Worm (Caenorhabditis elegans): Measurements from ENCODE around the gene srh-199.

Gene srh-199

ce11 chrV:1788157-1788556 lies 36.8 kb upstream of the srh-199 start, which contains the start of gene F36H9.2:
TSS of gene F36H9.2 (plus strand) at chrV:1788457.
- TF ChIP-seq ceh-91 (GFP tag; IDR thresholded peaks at IDR 0.05): no peak
- TF ChIP-seq F49E8.2 (tag; optimal IDR thresholded peaks at IDR 0.05; ENCODE audit: insufficient read depth): no peak
- no peak for TF ChIP-seq ceh-58 (GFP tag; IDR thresholded peaks at IDR 0.05)
- TF ChIP-seq F22D6.2 (tag; optimal IDR thresholded peaks at IDR 0.05): no peak
- TF ChIP-seq Y67H2A.10 (GFP tag; conservative IDR thresholded peaks at IDR 0.05): no peak
- TF ChIP-seq lin-26 (GFP tag; IDR thresholded peaks at IDR 0.05): no peak
- no peak for TF ChIP-seq tlf-1 (GFP tag; optimal IDR thresholded peaks at IDR 0.05)
- TF ChIP-seq snpc-1.3 (tag; optimal IDR thresholded peaks at IDR 0.05; ENCODE audit: insufficient read depth): no peak
- TF ChIP-seq D2030.7 (GFP tag; IDR thresholded peaks at IDR 0.05): no peak
- TF ChIP-seq B0019.2 (GFP tag; conservative IDR thresholded peaks at IDR 0.05): no peak
- TF ChIP-seq akir-1 (GFP tag; optimal IDR thresholded peaks at IDR 0.05): no peak

ce11 chrV:1781922-1782321 lies 30.6 kb upstream of the srh-199 start, which contains the start of gene F36H9.5:
TSS of gene F36H9.5 (minus strand) at chrV:1782022.
- TF ChIP-seq F33H1.4 (GFP tag; IDR thresholded peaks at IDR 0.05) (no peak), let-526 (GFP tag; IDR thresholded peaks at IDR 0.05) (no peak), pha-4 (tag; optimal IDR thresholded peaks at IDR 0.05) (no peak), ztf-6 (GFP tag; IDR thresholded peaks at IDR 0.05) (no peak), unc-62 (GFP tag; optimal IDR thresholded peaks at IDR 0.05) (no peak), rec-8 (tag; optimal IDR thresholded peaks at IDR 0.05) (no peak), ceh-58 (GFP tag; IDR thresholded peaks at IDR 0.05) (no peak), dpff-1 (tag; optimal IDR thresholded peaks at IDR 0.05) (no peak), egrh-3 (GFP tag; IDR thresholded peaks at IDR 0.05) (no peak), F49E8.2 (tag; optimal IDR thresholded peaks at IDR 0.05; ENCODE audit: insufficient read depth) (no peak), nfyb-1 (GFP tag; IDR thresholded peaks at IDR 0.05) (no peak), nhr-80 (tag; optimal IDR thresholded peaks at IDR 0.05) (no peak), dox-1 (GFP tag; IDR thresholded peaks at IDR 0.05) (no peak), mxl-1 (tag; optimal IDR thresholded peaks at IDR 0.05) (no peak), lsl-1 (GFP tag; optimal IDR thresholded peaks at IDR 0.05) (no peak), mel-28 (tag; optimal IDR thresholded peaks at IDR 0.05; ENCODE audit: borderline replicate concordance) (no peak), cebp-1 (GFP tag; IDR thresholded peaks at IDR 0.05) (no peak), cebp-1 (tag; optimal IDR thresholded peaks at IDR 0.05) (no peak)

- no peak for TF ChIP-seq ztf-6 (GFP tag; IDR thresholded peaks at IDR 0.05)
- TF ChIP-seq nfyb-1 (GFP tag; IDR thresholded peaks at IDR 0.05): peak; percentile 58; the same call in 1 of the 2 replicates
Measured at ce11 chrV:1779994-1780393, 28.6 kb upstream of the srh-199 start.

ce11 chrV:1779136-1779535 lies 27.8 kb upstream of the srh-199 start, which contains the start of gene F36H9.4:
TSS of gene F36H9.4 (minus strand) at chrV:1779236.
- TF ChIP-seq tlf-1 (GFP tag; optimal IDR thresholded peaks at IDR 0.05) (no peak), zfh-2 (GFP tag; conservative IDR thresholded peaks at IDR 0.05) (no peak), akir-1 (GFP tag; optimal IDR thresholded peaks at IDR 0.05) (no peak), aptf-3 (GFP tag; IDR thresholded peaks at IDR 0.05) (no peak), ztf-26 (tag; optimal IDR thresholded peaks at IDR 0.05) (no peak), dpff-1 (tag; optimal IDR thresholded peaks at IDR 0.05) (no peak), dpl-1 (GFP tag; optimal IDR thresholded peaks at IDR 0.05) (no peak)

- TF ChIP-seq hrde-1 (tag; optimal IDR thresholded peaks at IDR 0.05; ENCODE audit: borderline replicate concordance) (no peak), sptf-2 (GFP tag; optimal IDR thresholded peaks at IDR 0.05) (no peak), lin-35 (GFP tag; optimal IDR thresholded peaks at IDR 0.05) (no peak), K11D2.4 (GFP tag; IDR thresholded peaks at IDR 0.05) (no peak), gei-17 (GFP tag; optimal IDR thresholded peaks at IDR 0.05) (no peak), attf-5 (GFP tag; optimal IDR thresholded peaks at IDR 0.05) (no peak), lsl-1 (GFP tag; optimal IDR thresholded peaks at IDR 0.05) (no peak), F49E8.2 (tag; optimal IDR thresholded peaks at IDR 0.05; ENCODE audit: insufficient read depth) (no peak)
Measured at ce11 chrV:1774874-1775589, 23.7 kb upstream of the srh-199 start, which contains the start of gene F36H9.7. TSS of gene F36H9.7 (minus strand) at chrV:1774924.

Measured in whole organism, young adult.